Worm (Caenorhabditis elegans) whole organism, L4 larva: ENCODE data around the gene vps-53.
A peak's percentile ranks its signal among the peaks of the same experiment; 100 is the strongest.

Source experiments
- D1046.2 ChIP-seq: fragments of 200-800 bp; sonication (Bioruptor generic); IDR thresholded peaks from 2 replicates; pipeline ENCODE4 v1.3.6; 2022; ENCODE audit warnings: missing genetic modification characterization, missing compliant biosample characterization
- R02D3.7 ChIP-seq: fragments of 150-350 bp; sonication (generic microtip); optimal IDR thresholded peaks from 3 replicates; lab custom pipeline; 2014; ENCODE audit warnings: missing biosample characterization, missing genetic modification characterization
- T20F7.1 ChIP-seq: fragments of 200-800 bp; sonication (Bioruptor generic); optimal IDR thresholded peaks from 2 replicates; lab custom pipeline; 2018; ENCODE audit warnings: mild to moderate bottlenecking, missing genetic modification characterization, missing compliant biosample characterization
- T26A8.4 ChIP-seq: fragments of 200-800 bp; sonication (Bioruptor generic); IDR thresholded peaks from 2 replicates; pipeline ENCODE4 v1.3.6; 2022; ENCODE audit warnings: missing genetic modification characterization, missing compliant biosample characterization
- Y5F2A.4 ChIP-seq: fragments of 200-800 bp; sonication (Bioruptor generic); optimal IDR thresholded peaks from 2 replicates; lab custom pipeline; 2018; ENCODE audit warnings: mild to moderate bottlenecking, missing genetic modification characterization, missing compliant biosample characterization
- Y75B8A.6 ChIP-seq: fragments of 200-800 bp; sonication (Bioruptor generic); IDR thresholded peaks from 2 replicates; pipeline ENCODE4 v1.3.6; 2022; ENCODE audit warnings: missing genetic modification reagents, missing genetic modification characterization, missing compliant biosample characterization
- aha-1 ChIP-seq: fragments of 150-350 bp; peaks from one replicate; lab custom pipeline; 2014; ENCODE audit warnings: missing biosample characterization, missing genetic modification characterization
- arid-1 ChIP-seq: fragments of 200-800 bp; sonication (Bioruptor generic); conservative IDR thresholded peaks from 2 replicates; pipeline ENCODE4 v1.3.6; 2022; ENCODE audit warnings: missing genetic modification reagents, missing genetic modification characterization, missing compliant biosample characterization
- attf-4 ChIP-seq: sonication (generic microtip); optimal IDR thresholded peaks from 3 replicates; lab custom pipeline; 2017; ENCODE audit warnings: missing biosample characterization, missing genetic modification characterization
- ceh-32 ChIP-seq: sonication (generic microtip); optimal IDR thresholded peaks from 2 replicates; lab custom pipeline; 2016; ENCODE audit warnings: mild to moderate bottlenecking, missing genetic modification characterization, missing compliant biosample characterization; ENCODE audit not compliant: poor library complexity
- ceh-44 ChIP-seq: fragments of 200-800 bp; sonication (Bioruptor generic); IDR thresholded peaks from 2 replicates; pipeline ENCODE4 v1.3.6; 2022; ENCODE audit warnings: missing genetic modification reagents, missing genetic modification characterization, missing compliant biosample characterization
- ctbp-1 ChIP-seq: fragments of 200-800 bp; sonication (Bioruptor generic); IDR thresholded peaks from 2 replicates; pipeline ENCODE4 v1.3.6; 2022; ENCODE audit warnings: missing genetic modification reagents, missing genetic modification characterization, missing compliant biosample characterization
- daf-16 ChIP-seq, 3 experiments: sonication (generic microtip); optimal IDR thresholded peaks; 2 replicates each; lab custom pipeline; 2016 to 2017; ENCODE audit warnings: missing genetic modification characterization in 3 of 3, missing genetic modification reagents in 3 of 3, mild to moderate bottlenecking in 2 of 3, missing compliant biosample characterization in 2 of 3, missing biosample characterization in 1 of 3, moderate library complexity in 1 of 3
- dmd-8 ChIP-seq: fragments of 200-800 bp; sonication (Bioruptor generic); IDR thresholded peaks from 2 replicates; pipeline ENCODE4 v1.3.6; 2022; ENCODE audit warnings: missing genetic modification characterization, missing compliant biosample characterization
- egl-27 ChIP-seq: sonication (generic microtip); optimal IDR thresholded peaks from 3 replicates; lab custom pipeline; 2017; ENCODE audit warnings: missing biosample characterization, missing genetic modification reagents, missing genetic modification characterization
- fkh-10 ChIP-seq: fragments of 150-350 bp; optimal IDR thresholded peaks from 2 replicates; lab custom pipeline; 2014; ENCODE audit warnings: missing biosample characterization, missing genetic modification reagents, missing genetic modification characterization
- fos-1 ChIP-seq: fragments of 150-350 bp; optimal IDR thresholded peaks from 2 replicates; lab custom pipeline; 2014; ENCODE audit warnings: missing biosample characterization, missing genetic modification characterization
- hif-1 ChIP-seq, 2 experiments: sonication (generic microtip); optimal IDR thresholded peaks; 2 replicates each; lab custom pipeline; 2016 to 2017; ENCODE audit warnings: missing compliant biosample characterization in 2 of 2, missing genetic modification characterization in 2 of 2, missing genetic modification reagents in 2 of 2, missing genotype in 2 of 2, mild to moderate bottlenecking in 1 of 2
- hmg-1.1 ChIP-seq: fragments of 200-800 bp; sonication (Bioruptor generic); IDR thresholded peaks from 2 replicates; pipeline ENCODE4 v1.3.6; 2022; ENCODE audit warnings: missing genetic modification reagents, missing genetic modification characterization, missing compliant biosample characterization
- lin-1 ChIP-seq: fragments of 200-800 bp; sonication (Bioruptor generic); IDR thresholded peaks from 2 replicates; pipeline ENCODE4 v1.3.6; 2022; ENCODE audit warnings: missing genetic modification reagents, missing genetic modification characterization, missing compliant biosample characterization
- lin-38 ChIP-seq: fragments of 200-800 bp; sonication (Bioruptor generic); IDR thresholded peaks from 2 replicates; pipeline ENCODE4 v1.3.6; 2022; ENCODE audit warnings: missing genetic modification reagents, missing genetic modification characterization, missing compliant biosample characterization
- lir-3 ChIP-seq: sonication (generic microtip); optimal IDR thresholded peaks from 2 replicates; lab custom pipeline; 2016; ENCODE audit warnings: mild to moderate bottlenecking, missing genetic modification characterization, missing compliant biosample characterization
- lsy-2 ChIP-seq, 2 experiments: fragments of 150-350 bp in 1 of 2; sonication (generic microtip) in 1 of 2; optimal IDR thresholded peaks; 2 replicates each; lab custom pipeline; 2014 to 2017; ENCODE audit warnings: missing biosample characterization in 2 of 2, missing genetic modification characterization in 2 of 2
- madf-9 ChIP-seq: fragments of 200-800 bp; sonication (Bioruptor generic); conservative IDR thresholded peaks from 2 replicates; pipeline ENCODE4 v1.3.6; 2022; ENCODE audit warnings: missing genetic modification reagents, missing genetic modification characterization, missing compliant biosample characterization
- mdt-29 ChIP-seq: fragments of 200-800 bp; sonication (Bioruptor generic); IDR thresholded peaks from 2 replicates; pipeline ENCODE4 v1.3.6; 2022; ENCODE audit warnings: missing genetic modification reagents, missing genetic modification characterization, missing compliant biosample characterization
- mes-2 ChIP-seq: sonication (generic microtip); optimal IDR thresholded peaks from 2 replicates; lab custom pipeline; 2016; ENCODE audit warnings: missing genotype, mild to moderate bottlenecking, missing genetic modification characterization, missing compliant biosample characterization; ENCODE audit not compliant: poor library complexity, severe bottlenecking
- mxl-2 ChIP-seq: fragments of 200-800 bp; sonication (Bioruptor generic); conservative IDR thresholded peaks from 2 replicates; pipeline ENCODE4 v1.3.6; 2022; ENCODE audit warnings: missing genetic modification reagents, missing genetic modification characterization, missing compliant biosample characterization
- mxl-3 ChIP-seq: fragments of 200-800 bp; sonication (Bioruptor generic); optimal IDR thresholded peaks from 2 replicates; lab custom pipeline; 2018; ENCODE audit warnings: mild to moderate bottlenecking, missing genetic modification characterization, missing compliant biosample characterization
- nhr-48 ChIP-seq: sonication (generic microtip); optimal IDR thresholded peaks from 2 replicates; lab custom pipeline; 2016; ENCODE audit warnings: mild to moderate bottlenecking, missing genetic modification characterization, missing compliant biosample characterization
- nhr-6 ChIP-seq: fragments of 150-350 bp; optimal IDR thresholded peaks from 2 replicates; lab custom pipeline; 2014; ENCODE audit warnings: missing biosample characterization, missing genetic modification characterization
- nhr-76 ChIP-seq: fragments of 150-350 bp; optimal IDR thresholded peaks from 2 replicates; lab custom pipeline; 2014; ENCODE audit warnings: missing biosample characterization, missing genetic modification characterization
- pqm-1 ChIP-seq: sonication (generic microtip); optimal IDR thresholded peaks from 2 replicates; lab custom pipeline; 2017; ENCODE audit warnings: missing biosample characterization, missing genetic modification characterization
- rbr-2 ChIP-seq: sonication (generic microtip); optimal IDR thresholded peaks from 2 replicates; lab custom pipeline; 2016; ENCODE audit warnings: missing genotype, missing genetic modification characterization, missing compliant biosample characterization
- saeg-2 ChIP-seq: fragments of 200-800 bp; sonication (Bioruptor generic); IDR thresholded peaks from 2 replicates; pipeline ENCODE4 v1.3.6; 2022; ENCODE audit warnings: missing genetic modification reagents, missing genetic modification characterization, missing compliant biosample characterization
- sdz-12 ChIP-seq: fragments of 200-800 bp; sonication (Bioruptor generic); optimal IDR thresholded peaks from 2 replicates; lab custom pipeline; 2018; ENCODE audit warnings: mild to moderate bottlenecking, missing genetic modification characterization, missing compliant biosample characterization
- set-16 ChIP-seq: fragments of 200-800 bp; sonication (Bioruptor generic); IDR thresholded peaks from 2 replicates; pipeline ENCODE4 v1.3.6; 2022; ENCODE audit warnings: missing genetic modification reagents, missing genetic modification characterization, missing compliant biosample characterization
- skn-1 ChIP-seq: fragments of 150-350 bp; optimal IDR thresholded peaks from 2 replicates; lab custom pipeline; 2014; ENCODE audit warnings: missing biosample characterization, missing genetic modification characterization
- snpc-4 ChIP-seq: fragments of 150-350 bp; optimal IDR thresholded peaks from 2 replicates; lab custom pipeline; 2014; ENCODE audit warnings: missing biosample characterization, missing genetic modification characterization
- spr-1 ChIP-seq: sonication (generic microtip); optimal IDR thresholded peaks from 2 replicates; lab custom pipeline; 2016; ENCODE audit warnings: mild to moderate bottlenecking, missing genetic modification characterization, missing compliant biosample characterization
- tra-1 ChIP-seq: fragments of 200-800 bp; sonication (Bioruptor generic); IDR thresholded peaks from 2 replicates; pipeline ENCODE4 v1.3.6; 2022; ENCODE audit warnings: missing genetic modification reagents, missing genetic modification characterization, missing compliant biosample characterization
- unc-130 ChIP-seq: sonication (generic microtip); optimal IDR thresholded peaks from 2 replicates; lab custom pipeline; 2016; ENCODE audit warnings: missing genetic modification reagents, missing genetic modification characterization, missing compliant biosample characterization
- vab-7 ChIP-seq: fragments of 200-800 bp; sonication (Bioruptor generic); IDR thresholded peaks from 2 replicates; pipeline ENCODE4 v1.3.6; 2022; ENCODE audit warnings: missing genetic modification reagents, missing genetic modification characterization, missing compliant biosample characterization
- zfp-3 ChIP-seq: fragments of 200-800 bp; sonication (Bioruptor generic); conservative IDR thresholded peaks from 2 replicates; pipeline ENCODE4 v1.3.6; 2022; ENCODE audit warnings: missing genetic modification reagents, missing genetic modification characterization, missing compliant biosample characterization
- zip-2 ChIP-seq: fragments of 150-350 bp; optimal IDR thresholded peaks from 2 replicates; lab custom pipeline; 2014; ENCODE audit warnings: missing biosample characterization, missing genetic modification characterization

vps-53 gene

ce11 chrIII:9804997-9805610, 47.8 kb upstream of the vps-53 start, which contains the start of gene riok-3 (continued):
- TF ChIP-seq T20F7.1 (GFP tag; lab: Kevin White, UChicago) (peak; percentile 40), R02D3.7 (no peak), zfp-3 (GFP tag; lab: Robert Waterston, UW) (peak; percentile 77), dmd-8 (GFP tag; lab: Robert Waterston, UW) (no peak), Y75B8A.6 (GFP tag; lab: Robert Waterston, UW) (no peak), ceh-44 (GFP tag; lab: Robert Waterston, UW) (no peak), nhr-76 (tag; lab: Kevin White, UChicago) (no peak), ctbp-1 (GFP tag; lab: Robert Waterston, UW) (no peak), mes-2 (peak; percentile 47), tra-1 (no peak), D1046.2 (no peak), lin-1 (GFP tag; lab: Robert Waterston, UW) (no peak), Y5F2A.4 (GFP tag; lab: Kevin White, UChicago) (no peak), aha-1 (tag; lab: Kevin White, UChicago) (no peak)

- TF ChIP-seq hif-1 (tag; optimal IDR thresholded peaks at IDR 0.05; lab: Kevin White, UChicago) (no peak), nhr-48 (no peak), unc-130 (no peak), aha-1 (tag; lab: Kevin White, UChicago) (no peak), mxl-3 (GFP tag; lab: Kevin White, UChicago) (no peak), snpc-4 (tag; lab: Kevin White, UChicago) (no peak), lin-1 (GFP tag; lab: Robert Waterston, UW) (no peak), zip-2 (tag; lab: Kevin White, UChicago) (no peak), attf-4 (no peak), madf-9 (GFP tag; lab: Robert Waterston, UW) (no peak), pqm-1 (no peak), fos-1 (tag; lab: Kevin White, UChicago) (no peak), egl-27 (no peak), set-16 (no peak), arid-1 (no peak), lir-3 (tag; lab: Kevin White, UChicago) (no peak)
Observed at ce11 chrIII:9802045-9802444, 44.7 kb upstream of the vps-53 start.

DNA sequence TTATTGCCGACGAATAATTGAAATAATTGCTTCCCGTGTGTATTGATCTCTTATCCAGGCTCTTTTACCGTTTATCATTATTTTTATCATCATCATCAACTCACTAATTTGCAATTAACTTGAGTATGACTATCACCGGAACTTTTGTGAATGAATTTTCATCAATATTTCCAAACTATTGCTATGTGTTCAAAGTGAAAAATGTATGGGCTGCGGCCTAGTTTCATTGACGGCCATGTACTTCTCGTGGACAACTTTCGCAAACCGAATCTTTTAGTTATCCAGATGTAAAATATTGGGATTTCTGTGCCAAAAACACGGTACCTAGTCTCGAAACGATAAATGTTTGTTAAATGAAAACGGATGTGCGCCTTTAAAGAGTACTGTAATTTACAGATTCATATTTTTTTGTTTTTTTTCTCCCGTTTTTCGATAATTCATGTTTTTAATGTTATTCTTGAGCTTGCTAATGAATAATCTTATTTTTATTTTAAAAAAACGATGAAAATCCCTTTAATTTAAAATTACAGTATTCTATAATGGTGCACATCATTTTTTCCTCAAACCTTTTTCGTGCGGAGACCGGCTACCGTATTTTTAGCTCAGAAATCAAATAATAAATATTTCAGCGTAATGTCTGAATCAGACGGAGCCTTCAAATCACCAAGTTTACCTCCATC, 41.3 kb upstream of the vps-53 start, which contains the start of gene ZK632.2:
ZK632.2 (plus strand) TSS at position 630 of the 680 bp plus-strand sequence.
- TF ChIP-seq nhr-6 (no peak), fkh-10 (no peak), aha-1 (tag; lab: Kevin White, UChicago) (peak; percentile 68), daf-16 (GFP tag; optimal IDR thresholded peaks at IDR 0.05; lab: Kevin White, UChicago) (no peak), daf-16 (tag; optimal IDR thresholded peaks at IDR 0.05; lab: Kevin White, UChicago) (peak; percentile 10), vab-7 (GFP tag; lab: Robert Waterston, UW) (no peak), hmg-1.1 (GFP tag; lab: Robert Waterston, UW) (0 out of 2 replicates have a peak, but pooled peaks have one; percentile 8), ceh-32 (tag; lab: Kevin White, UChicago) (no peak), T26A8.4 (GFP tag; lab: Robert Waterston, UW) (no peak), mdt-29 (GFP tag; lab: Robert Waterston, UW) (no peak), sdz-12 (GFP tag; lab: Kevin White, UChicago) (no peak), skn-1 (tag; lab: Kevin White, UChicago) (no peak), spr-1 (no peak), lsy-2 (tag; optimal IDR thresholded peaks at IDR 0.05; lab: Kevin White, UChicago) (peak in 1 of 2 experiments; percentile 56), saeg-2 (GFP tag; lab: Robert Waterston, UW) (no peak), lin-38 (GFP tag; lab: Robert Waterston, UW) (peak; percentile 26), mes-2 (peak; percentile 89), mxl-2 (no peak), rbr-2 (tag; lab: Kevin White, UChicago) (no peak)
